Fruit fly (Drosophila melanogaster) S2 (cell line): ENCODE results near the gene Sod1.

Experiments used
- CG8478 ChIP-seq: fragments of >200 bp; optimal IDR thresholded peaks from 2 replicates; lab custom pipeline; 2018
- CTCF ChIP-seq, 2 experiments: fragments of >200 bp; optimal IDR thresholded peaks; 2 replicates each; lab custom pipeline; 2018

DNA sequence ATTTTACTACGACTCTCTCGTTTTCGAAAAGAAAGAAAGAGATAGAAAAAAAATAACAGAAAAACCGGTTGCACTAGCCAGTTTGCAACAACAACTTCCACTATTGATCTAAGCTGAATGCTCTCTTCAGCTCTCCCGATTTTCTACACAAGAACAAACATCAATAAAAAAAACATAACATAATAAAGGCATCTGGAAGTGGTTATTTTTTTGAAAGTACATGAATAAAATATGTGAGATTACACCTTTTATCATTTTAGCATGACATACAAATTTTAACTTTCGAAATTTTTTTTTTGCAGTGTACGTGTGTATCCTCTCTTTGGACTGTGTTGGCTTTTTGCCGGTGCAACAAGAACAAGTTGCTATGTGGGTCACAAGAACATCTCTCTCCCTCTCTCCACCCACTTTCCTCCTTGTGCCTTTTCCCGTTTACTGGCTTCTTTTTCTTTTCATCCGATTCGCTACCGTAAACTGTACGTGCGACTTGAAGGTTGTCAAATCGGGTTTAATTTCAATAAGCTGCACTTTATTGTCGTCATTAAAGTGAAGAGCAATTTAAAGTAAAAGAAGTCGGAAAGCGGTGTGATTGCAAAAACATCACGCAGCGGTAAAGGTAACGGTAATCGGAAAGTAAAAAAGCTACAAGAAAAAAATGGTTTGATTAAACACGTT is 28.8 kb downstream of the Sod1 start:
- TF ChIP-seq CG8478 (lab: Kevin White, UChicago) (no peak), CTCF (optimal IDR thresholded peaks at IDR 0.05; lab: Kevin White, UChicago) (no peak)
